Fruit fly (Drosophila melanogaster) whole organism, prepupa: Measurements from ENCODE around the gene AstC.

Experiments used
- Blimp-1 ChIP-seq: fragments of 200-800 bp; sonication (Bioruptor generic); optimal IDR thresholded peaks from 3 replicates; lab custom pipeline; 2017; ENCODE audit warnings: missing biosample characterization, missing genetic modification characterization, mild to moderate bottlenecking, moderate library complexity, missing genetic modification reagents
- CG11902 ChIP-seq: fragments of 200-800 bp; sonication (Bioruptor generic); optimal IDR thresholded peaks from 3 replicates; lab custom pipeline; 2016; ENCODE audit warnings: missing biosample characterization, missing genetic modification characterization
- CG31627 ChIP-seq: fragments of 200-800 bp; sonication (Bioruptor generic); optimal IDR thresholded peaks from 3 replicates; lab custom pipeline; 2016; ENCODE audit warnings: missing biosample characterization, missing genetic modification characterization
- CG6163 ChIP-seq: fragments of 200-800 bp; sonication (Bioruptor generic); IDR thresholded peaks from 3 replicates; pipeline ENCODE4 v1.3.6; 2022; ENCODE audit warnings: missing biosample characterization, missing genetic modification characterization
- CG6808 ChIP-seq: fragments of 200-800 bp; sonication (Bioruptor generic); optimal IDR thresholded peaks from 3 replicates; lab custom pipeline; 2017; ENCODE audit warnings: missing biosample characterization, missing genetic modification characterization, mild to moderate bottlenecking, moderate library complexity, missing genetic modification reagents
- CG8119 ChIP-seq: fragments of 200-800 bp; sonication (Bioruptor generic); IDR thresholded peaks from 3 replicates; pipeline ENCODE4 v1.3.6; 2022; ENCODE audit warnings: missing biosample characterization, missing genetic modification characterization
- CG8319 ChIP-seq: fragments of 200-800 bp; sonication (Bioruptor generic); optimal IDR thresholded peaks from 3 replicates; lab custom pipeline; 2016; ENCODE audit warnings: missing biosample characterization, missing genetic modification characterization
- Lpt ChIP-seq: fragments of 200-800 bp; sonication (Bioruptor generic); optimal IDR thresholded peaks from 3 replicates; lab custom pipeline; 2016; ENCODE audit warnings: missing biosample characterization, missing genetic modification characterization
- Sox102F ChIP-seq: fragments of 200-800 bp; sonication (Bioruptor generic); optimal IDR thresholded peaks from 2 replicates; lab custom pipeline; 2016; ENCODE audit warnings: missing biosample characterization, mild to moderate bottlenecking, missing genetic modification characterization
- achi ChIP-seq: fragments of 200-800 bp; sonication (Bioruptor generic); optimal IDR thresholded peaks from 3 replicates; lab custom pipeline; 2016; ENCODE audit warnings: missing biosample characterization, missing genetic modification characterization
- fkh ChIP-seq: fragments of 200-800 bp; sonication (Bioruptor generic); optimal IDR thresholded peaks from 3 replicates; lab custom pipeline; 2017; ENCODE audit warnings: missing biosample characterization, mild to moderate bottlenecking, missing genetic modification characterization, moderate library complexity
- net ChIP-seq: fragments of 200-800 bp; sonication (Bioruptor generic); optimal IDR thresholded peaks from 3 replicates; lab custom pipeline; 2016; ENCODE audit warnings: missing biosample characterization, missing genetic modification characterization
- topi ChIP-seq: fragments of 200-800 bp; sonication (Bioruptor generic); optimal IDR thresholded peaks from 3 replicates; lab custom pipeline; 2016; ENCODE audit warnings: missing biosample characterization, missing genetic modification characterization

- TF ChIP-seq CG31627 (GFP tag; lab: Kevin White, UChicago) (peak; percentile 3), Sox102F (no peak), Blimp-1 (GFP tag; lab: Kevin White, UChicago) (no peak), topi (no peak), fkh (GFP tag; lab: Kevin White, UChicago) (no peak), CG6808 (GFP tag; lab: Kevin White, UChicago) (no peak), CG6163 (0 out of 3 replicates have a peak, but pooled peaks have one; percentile 33), achi (GFP tag; lab: Kevin White, UChicago) (no peak), net (GFP tag; lab: Kevin White, UChicago) (no peak), CG11902 (no peak), CG8319 (GFP tag; lab: Kevin White, UChicago) (no peak), Lpt (GFP tag; lab: Kevin White, UChicago) (no peak), CG8119 (GFP tag; lab: Robert Waterston, UW) (no peak)
Measured at dm6 chr2L:11130151-11131008, 49.2 kb upstream of the AstC start, which contains the start of the genes RfC38 and CG4751.
